Worm (Caenorhabditis elegans): ENCODE measurements around the gene scl-12.

The scl-12 gene

DNA sequence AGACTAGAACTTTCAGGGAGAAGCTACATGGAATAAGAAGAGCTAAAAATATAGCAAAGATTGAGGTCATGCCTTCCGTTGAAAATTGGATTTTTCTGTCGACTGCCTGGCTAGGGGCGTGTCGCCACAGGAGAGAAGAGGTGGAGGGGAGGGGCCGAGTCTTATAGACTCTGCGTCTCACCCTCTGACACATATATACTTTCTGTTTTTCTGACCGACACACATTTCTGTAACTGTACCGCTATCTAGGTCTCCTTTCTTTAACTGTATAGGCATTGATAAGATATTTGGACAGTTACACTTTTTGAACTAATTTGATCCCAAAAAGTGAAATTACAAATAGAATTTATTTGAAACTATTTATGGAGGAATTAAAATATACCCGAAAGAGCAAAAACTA, 29.1 kb downstream of the scl-12 start:
- TF ChIP-seq dao-5 (tag; optimal IDR thresholded peaks at IDR 0.05) = no peak
- TF ChIP-seq him-1 (tag; optimal IDR thresholded peaks at IDR 0.05) = no peak
- no peak for TF ChIP-seq W03F9.2 (tag; optimal IDR thresholded peaks at IDR 0.05)

DNA sequence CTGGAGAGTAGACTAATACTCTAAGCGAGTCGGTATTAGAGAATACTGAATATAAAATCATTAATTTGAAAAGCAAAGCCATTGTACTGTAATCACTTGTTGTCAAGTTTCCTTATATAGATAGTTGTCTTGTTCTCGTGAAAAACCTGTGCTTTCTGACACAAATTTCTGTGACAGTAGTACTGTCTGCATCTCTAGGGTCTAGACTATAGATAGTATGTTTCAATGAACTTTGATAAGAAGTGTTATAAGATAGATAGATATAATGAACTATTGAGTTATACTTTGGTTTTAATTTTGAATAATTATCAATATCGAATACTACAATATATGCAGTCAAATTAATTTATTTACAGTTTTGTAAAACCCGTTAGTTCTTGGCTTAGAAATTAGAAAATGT, 31.5 kb downstream of the scl-12 start, which contains the start of gene ugt-32:
Gene ugt-32 (minus strand): TSS at position 82 of the 400 bp plus-strand sequence.
- TF ChIP-seq dao-5 (tag; optimal IDR thresholded peaks at IDR 0.05) (no peak), W03F9.2 (tag; optimal IDR thresholded peaks at IDR 0.05) (no peak), him-1 (tag; optimal IDR thresholded peaks at IDR 0.05) (no peak)

DNA sequence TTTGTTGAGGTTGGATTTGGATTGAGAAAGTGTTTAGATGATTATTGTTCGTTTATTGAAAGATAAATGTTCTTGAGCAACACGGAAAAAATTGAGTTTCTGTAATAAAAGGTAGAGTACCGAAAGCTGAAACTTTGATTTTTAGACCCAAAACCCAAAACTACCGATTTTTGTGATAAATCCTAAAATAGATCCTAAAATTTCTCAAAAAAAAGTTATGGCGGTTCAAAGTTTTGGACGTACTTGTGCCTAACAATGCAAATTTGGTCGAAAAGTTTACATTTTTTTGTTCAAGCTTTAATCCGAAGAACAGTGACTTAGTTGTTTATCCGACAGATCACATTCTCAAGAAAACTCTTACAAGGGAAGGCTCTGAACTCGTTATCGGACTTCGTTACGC, 34.9 kb downstream of the scl-12 start, which contains the start of gene nhr-185:
Gene nhr-185 (minus strand): TSS at position 101 of the 400 bp plus-strand sequence.
- TF ChIP-seq dao-5 (tag; optimal IDR thresholded peaks at IDR 0.05) (no peak), him-1 (tag; optimal IDR thresholded peaks at IDR 0.05) (no peak), W03F9.2 (tag; optimal IDR thresholded peaks at IDR 0.05) (no peak)

DNA sequence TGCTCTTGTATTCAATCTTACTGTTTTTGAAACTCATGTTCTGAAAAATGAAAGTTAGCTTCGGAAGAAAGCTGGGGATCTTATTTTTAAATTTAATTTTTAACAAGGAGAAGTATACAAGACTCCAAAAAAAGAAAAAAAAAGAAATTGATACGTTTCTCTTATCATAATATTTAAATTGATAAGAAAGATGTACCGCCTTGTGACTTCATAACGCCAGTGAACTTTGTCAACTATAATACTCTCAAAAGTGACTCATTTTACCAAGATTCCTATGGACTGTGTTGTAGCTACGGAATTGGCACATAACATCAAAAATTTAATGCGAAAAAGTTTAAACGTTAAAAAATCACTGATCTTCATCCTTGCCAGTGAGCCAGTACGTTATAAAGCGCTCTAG, 39.4 kb downstream of the scl-12 start:
- TF ChIP-seq him-1 (tag; optimal IDR thresholded peaks at IDR 0.05) (no peak), W03F9.2 (tag; optimal IDR thresholded peaks at IDR 0.05) (no peak), dao-5 (tag; optimal IDR thresholded peaks at IDR 0.05) (no peak)

DNA sequence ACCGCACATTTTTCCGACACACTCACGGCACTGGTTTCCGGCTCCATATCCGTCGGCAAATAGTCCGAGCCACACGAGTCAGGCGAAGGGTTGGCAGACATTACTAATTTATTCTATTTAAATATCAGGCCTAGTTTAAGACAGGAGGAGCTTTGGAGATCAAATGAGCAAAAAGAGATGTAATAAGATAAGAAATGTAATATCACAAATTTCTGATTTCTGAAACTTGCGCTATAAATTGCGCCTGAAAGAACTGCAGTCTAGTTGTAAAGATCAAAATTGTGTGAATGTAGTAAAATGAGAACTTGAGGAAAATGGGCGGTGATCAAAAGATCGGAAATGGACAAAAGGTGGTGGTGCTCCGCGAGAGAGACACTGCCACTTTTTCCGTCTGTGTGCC, 42.5 kb downstream of the scl-12 start, which contains the start of gene nhr-186:
Gene nhr-186 (minus strand): TSS at position 101 of the 400 bp plus-strand sequence.
- TF ChIP-seq him-1 (tag; optimal IDR thresholded peaks at IDR 0.05) (no peak), dao-5 (tag; optimal IDR thresholded peaks at IDR 0.05) (no peak), W03F9.2 (tag; optimal IDR thresholded peaks at IDR 0.05) (no peak)

DNA sequence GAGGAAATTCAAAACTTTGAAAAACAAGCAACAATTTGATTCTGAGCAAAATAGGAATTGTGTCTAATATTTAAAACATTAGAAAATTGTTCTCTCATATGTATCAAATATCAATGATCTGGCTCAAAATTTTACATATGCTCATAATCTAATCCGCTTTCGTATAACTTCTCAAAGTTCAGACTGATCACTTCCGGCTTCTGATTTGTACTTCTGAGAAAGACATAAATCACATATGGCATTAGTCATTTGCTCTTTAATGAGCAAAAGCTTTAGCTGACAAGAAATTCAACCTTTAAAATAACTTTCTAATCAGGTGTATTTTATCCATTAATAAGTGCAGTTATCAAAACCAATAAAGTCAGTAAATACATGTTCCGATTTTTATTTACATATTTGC, 43.5 kb downstream of the scl-12 start:
- TF ChIP-seq him-1 (tag; optimal IDR thresholded peaks at IDR 0.05) (no peak), dao-5 (tag; optimal IDR thresholded peaks at IDR 0.05) (no peak), W03F9.2 (tag; optimal IDR thresholded peaks at IDR 0.05) (no peak)

DNA sequence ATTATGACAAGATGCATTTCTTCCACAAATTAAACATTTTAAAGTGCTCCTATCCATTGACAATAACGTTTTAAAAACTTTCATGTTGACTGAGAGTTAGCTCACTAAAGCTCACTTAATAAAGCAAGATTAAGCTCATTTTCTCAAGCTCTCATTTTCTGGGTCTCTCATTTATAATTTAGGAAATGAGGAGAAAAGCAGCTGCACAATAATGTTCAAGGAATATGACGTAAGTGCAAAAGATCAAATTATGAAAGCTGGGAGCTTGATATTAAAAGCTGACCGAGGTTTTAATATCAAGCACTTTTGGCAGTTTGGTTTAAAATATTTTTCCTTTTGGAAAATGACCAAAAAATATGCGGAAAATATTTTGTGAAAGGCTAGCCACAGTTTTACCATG, 45.4 kb downstream of the scl-12 start, which contains the start of gene nhr-188:
Gene nhr-188 (minus strand): TSS at position 84 of the 400 bp plus-strand sequence.
- TF ChIP-seq W03F9.2 (tag; optimal IDR thresholded peaks at IDR 0.05) (no peak), him-1 (tag; optimal IDR thresholded peaks at IDR 0.05) (no peak), dao-5 (tag; optimal IDR thresholded peaks at IDR 0.05) (no peak)

DNA sequence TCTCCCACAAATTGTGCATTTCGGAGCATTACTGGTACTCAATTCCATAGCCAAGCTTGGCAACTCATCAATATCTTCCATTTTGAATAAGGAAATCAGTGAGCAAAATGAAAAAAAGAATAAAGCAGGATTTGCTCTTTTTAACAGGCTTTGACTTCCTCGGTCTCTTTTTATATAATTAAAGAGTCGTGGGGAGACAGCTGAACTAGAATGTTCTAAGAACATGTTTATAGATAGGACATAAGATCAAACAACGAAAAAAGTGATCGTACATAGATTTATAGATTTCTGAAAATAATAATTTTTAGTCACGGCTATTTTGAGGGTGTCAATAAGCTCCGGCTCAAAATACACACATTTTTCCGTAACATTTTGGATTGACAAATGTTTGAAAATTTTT, 47.7 kb downstream of the scl-12 start, which contains the start of gene nhr-189:
Gene nhr-189 (minus strand): TSS at position 121 of the 400 bp plus-strand sequence.
- TF ChIP-seq dao-5 (tag; optimal IDR thresholded peaks at IDR 0.05) = no peak
- no peak for TF ChIP-seq W03F9.2 (tag; optimal IDR thresholded peaks at IDR 0.05)
- no peak for TF ChIP-seq him-1 (tag; optimal IDR thresholded peaks at IDR 0.05)

DNA sequence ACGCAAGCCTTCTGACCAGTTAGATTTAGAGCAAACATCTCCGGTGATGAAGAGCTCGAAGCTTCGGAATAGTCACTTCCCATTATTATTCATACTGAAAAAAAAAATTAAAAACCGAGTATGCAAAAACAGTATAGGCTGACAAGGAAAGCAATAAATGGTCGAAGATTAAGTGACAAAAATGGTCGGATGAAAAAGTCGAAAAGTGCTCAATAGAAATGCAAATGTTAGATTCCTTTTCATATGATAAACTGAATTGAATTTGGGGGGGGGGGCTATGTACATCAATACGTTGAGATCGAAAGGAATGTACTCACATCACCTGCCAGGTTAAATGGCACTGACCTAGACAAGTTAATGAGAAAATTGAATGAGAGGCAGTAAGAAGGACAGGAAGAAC, 50.5 kb downstream of the scl-12 start, which contains the start of gene nhr-187:
Gene nhr-187 (minus strand): TSS at position 101 of the 400 bp plus-strand sequence.
- TF ChIP-seq him-1 (tag; optimal IDR thresholded peaks at IDR 0.05) (no peak), dao-5 (tag; optimal IDR thresholded peaks at IDR 0.05) (no peak), W03F9.2 (tag; optimal IDR thresholded peaks at IDR 0.05) (no peak)

Data from whole organism, L4/young adult.